Fruit fly (Drosophila melanogaster) whole organism, pupa: ENCODE results near the gene CG33111.

Experiments
- CG10348 ChIP-seq: fragments of 200-800 bp; sonication (Bioruptor generic); IDR thresholded peaks from 2 replicates; pipeline ENCODE4 v1.3.6; 2022; ENCODE audit warnings: missing biosample characterization, missing genetic modification characterization
- CG12605 ChIP-seq: fragments of 200-800 bp; sonication (Bioruptor generic); IDR thresholded peaks from 2 replicates; pipeline ENCODE4 v1.3.6; 2022; ENCODE audit warnings: missing biosample characterization, missing genetic modification characterization
- CG13204 ChIP-seq: fragments of 200-800 bp; sonication (Bioruptor generic); optimal IDR thresholded peaks from 2 replicates; lab custom pipeline; 2018; ENCODE audit warnings: missing biosample characterization, mild to moderate bottlenecking, missing genetic modification characterization, moderate library complexity
- CG15710 ChIP-seq: fragments of 200-800 bp; sonication (Bioruptor generic); optimal IDR thresholded peaks from 2 replicates; lab custom pipeline; 2018; ENCODE audit warnings: missing biosample characterization, mild to moderate bottlenecking, missing genetic modification characterization, moderate library complexity
- CG32121 ChIP-seq: fragments of 200-800 bp; sonication (Bioruptor generic); IDR thresholded peaks from 2 replicates; pipeline ENCODE4 v1.3.6; 2022; ENCODE audit warnings: missing biosample characterization, missing genetic modification characterization
- CG34367 ChIP-seq: fragments of 200-800 bp; sonication (Bioruptor generic); optimal IDR thresholded peaks from 2 replicates; lab custom pipeline; 2018; ENCODE audit warnings: missing biosample characterization, mild to moderate bottlenecking, missing genetic modification characterization
- CG4496 ChIP-seq: fragments of 200-800 bp; sonication (Bioruptor generic); IDR thresholded peaks from 3 replicates; pipeline ENCODE4 v1.3.6; 2022; ENCODE audit warnings: missing biosample characterization, missing genetic modification characterization
- CG8159 ChIP-seq: fragments of 200-800 bp; sonication (Bioruptor generic); optimal IDR thresholded peaks from 3 replicates; lab custom pipeline; 2018; ENCODE audit warnings: missing biosample characterization, mild to moderate bottlenecking, missing genetic modification characterization, moderate library complexity
- D1 ChIP-seq: fragments of 200-800 bp; sonication (Bioruptor generic); optimal IDR thresholded peaks from 2 replicates; lab custom pipeline; 2018; ENCODE audit warnings: missing biosample characterization, mild to moderate bottlenecking, missing genetic modification characterization, moderate library complexity
- EcR ChIP-seq: fragments of 200-800 bp; sonication (Bioruptor generic); optimal IDR thresholded peaks from 3 replicates; lab custom pipeline; 2019; ENCODE audit warnings: missing biosample characterization, missing genetic modification characterization, mild to moderate bottlenecking, moderate library complexity, missing genetic modification reagents
- Pif1A ChIP-seq: fragments of 200-800 bp; sonication (Bioruptor generic); optimal IDR thresholded peaks from 3 replicates; lab custom pipeline; 2016; ENCODE audit warnings: missing biosample characterization, missing genetic modification characterization
- Snoo ChIP-seq: fragments of 200-800 bp; sonication (Bioruptor generic); optimal IDR thresholded peaks from 3 replicates; lab custom pipeline; 2017; ENCODE audit warnings: missing biosample characterization, mild to moderate bottlenecking, missing genetic modification characterization, inconsistent platforms
- gl ChIP-seq: fragments of 200-800 bp; sonication (Bioruptor generic); optimal IDR thresholded peaks from 2 replicates; lab custom pipeline; 2018; ENCODE audit warnings: missing biosample characterization, mild to moderate bottlenecking, missing genetic modification characterization
- rn ChIP-seq: fragments of 200-800 bp; sonication (Bioruptor generic); IDR thresholded peaks from 2 replicates; pipeline ENCODE4 v1.3.6; 2022; ENCODE audit warnings: missing biosample characterization, missing genetic modification characterization

DNA sequence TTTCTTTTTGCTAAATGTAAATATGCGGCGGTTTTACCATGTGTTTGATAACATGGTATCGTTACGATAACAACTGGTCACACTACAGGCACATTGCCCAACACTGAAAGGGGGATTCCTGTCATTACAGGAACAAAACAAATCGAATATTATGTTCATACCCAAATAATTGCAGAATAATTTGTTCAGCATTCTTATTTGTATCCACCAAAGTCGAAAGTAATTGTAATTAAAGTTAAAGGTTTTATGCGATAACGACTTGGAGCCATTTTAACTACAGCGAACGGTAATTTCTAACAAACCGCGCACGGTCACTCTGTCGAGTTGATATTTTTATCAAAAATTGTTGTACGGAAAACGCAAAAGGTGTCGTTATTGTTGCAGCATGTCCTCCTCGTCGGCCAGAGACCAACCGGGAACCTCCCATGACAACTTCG is 51.6 kb downstream of the CG33111 start, which contains the start of the genes CG10214 and CG10375:
- TF ChIP-seq CG10348 (GFP tag; lab: Robert Waterston, UW) (no peak), EcR (GFP tag; lab: Kevin White, UChicago) (no peak), CG12605 (GFP tag; lab: Robert Waterston, UW) (peak; percentile 34; the same call in 1 of the 2 replicates), CG4496 (GFP tag; lab: Robert Waterston, UW) (peak; percentile 75), CG8159 (tag; lab: Kevin White, UChicago) (peak; percentile 61), CG13204 (GFP tag; lab: Kevin White, UChicago) (no peak), CG34367 (peak; percentile 14), CG32121 (GFP tag; lab: Robert Waterston, UW) (peak; percentile 65), Snoo (peak; percentile 48), rn (GFP tag; lab: Robert Waterston, UW) (no peak), Pif1A (GFP tag; lab: Kevin White, UChicago) (no peak), CG15710 (tag; lab: Kevin White, UChicago) (peak; percentile 55), D1 (tag; lab: Kevin White, UChicago) (no peak), gl (tag; lab: Kevin White, UChicago) (peak; percentile 26)
